Fruit fly (Drosophila melanogaster) whole organism, embryonic: ENCODE data around the gene CG31792.

Experiments used
- Abd-B ChIP-seq: fragments of 200-800 bp; sonication (Bioruptor generic); optimal IDR thresholded peaks from 2 replicates; lab custom pipeline; 2018; ENCODE audit warnings: missing biosample characterization, mild to moderate bottlenecking, missing genetic modification characterization, moderate library complexity
- Adf1 ChIP-seq: fragments of 200-800 bp; sonication (Bioruptor generic); IDR thresholded peaks from 2 replicates; pipeline ENCODE4 v1.3.6; 2022; ENCODE audit warnings: missing biosample characterization, missing genetic modification characterization
- B-H2 ChIP-seq: fragments of 200-800 bp; sonication (Bioruptor generic); optimal IDR thresholded peaks from 2 replicates; lab custom pipeline; 2018; ENCODE audit warnings: missing biosample characterization, mild to moderate bottlenecking, missing genetic modification characterization
- CG10543 ChIP-seq: fragments of 200-800 bp; sonication (Bioruptor generic); optimal IDR thresholded peaks from 3 replicates; lab custom pipeline; 2017; ENCODE audit warnings: missing biosample characterization, mild to moderate bottlenecking, missing genetic modification characterization, moderate library complexity
- CG12104 ChIP-seq: fragments of 200-800 bp; sonication (Bioruptor generic); optimal IDR thresholded peaks from 3 replicates; lab custom pipeline; 2016; ENCODE audit warnings: missing biosample characterization, missing genetic modification characterization
- CG1233 ChIP-seq: fragments of 200-800 bp; sonication (Bioruptor generic); optimal IDR thresholded peaks from 4 replicates; lab custom pipeline; 2018; ENCODE audit warnings: missing biosample characterization, mild to moderate bottlenecking, missing genetic modification characterization
- CG13894 ChIP-seq: fragments of 200-800 bp; sonication (Bioruptor generic); optimal IDR thresholded peaks from 3 replicates; lab custom pipeline; 2018; ENCODE audit warnings: missing biosample characterization, mild to moderate bottlenecking, missing genetic modification characterization, moderate library complexity
- CG14860 ChIP-seq: fragments of 200-800 bp; sonication (Bioruptor generic); IDR thresholded peaks from 3 replicates; pipeline ENCODE4 v1.3.6; 2022; ENCODE audit warnings: missing biosample characterization, missing genetic modification characterization; ENCODE audit not compliant: partially characterized antibody
- CG17385 ChIP-seq: fragments of 200-800 bp; sonication (Bioruptor generic); optimal IDR thresholded peaks from 3 replicates; lab custom pipeline; 2018; ENCODE audit warnings: missing biosample characterization, mild to moderate bottlenecking, missing genetic modification characterization
- CG18262 ChIP-seq: fragments of 200-800 bp; optimal IDR thresholded peaks from 3 replicates; lab custom pipeline; 2019; ENCODE audit warnings: missing biosample characterization, mild to moderate bottlenecking, missing genetic modification characterization, moderate library complexity
- CG18476 ChIP-seq: fragments of 200-800 bp; sonication (Bioruptor generic); optimal IDR thresholded peaks from 2 replicates; lab custom pipeline; 2016; ENCODE audit warnings: missing biosample characterization, mild to moderate bottlenecking, missing genetic modification characterization
- CG2116 ChIP-seq: fragments of 200-800 bp; sonication (Bioruptor generic); optimal IDR thresholded peaks from 3 replicates; lab custom pipeline; 2018; ENCODE audit warnings: missing biosample characterization, mild to moderate bottlenecking, missing genetic modification characterization
- CG2678 ChIP-seq: fragments of 200-800 bp; sonication (Bioruptor generic); optimal IDR thresholded peaks from 3 replicates; lab custom pipeline; 2019; ENCODE audit warnings: missing biosample characterization, mild to moderate bottlenecking, missing genetic modification characterization, moderate library complexity
- CG2889 ChIP-seq: fragments of 200-800 bp; sonication (Bioruptor generic); IDR thresholded peaks from 3 replicates; pipeline ENCODE4 v1.3.6; 2022; ENCODE audit warnings: missing biosample characterization, missing genetic modification characterization
- CG3281 ChIP-seq: fragments of 200-800 bp; sonication (Bioruptor generic); optimal IDR thresholded peaks from 3 replicates; lab custom pipeline; 2017; ENCODE audit warnings: missing biosample characterization, mild to moderate bottlenecking, missing genetic modification characterization
- CG3726 ChIP-seq: fragments of 200-800 bp; sonication (Bioruptor generic); IDR thresholded peaks from 3 replicates; pipeline ENCODE4, ENCODE4 v1.3.6; 2022; ENCODE audit warnings: missing biosample characterization, missing genetic modification characterization
- CG3847 ChIP-seq: fragments of 200-800 bp; sonication (Bioruptor generic); IDR thresholded peaks from 2 replicates; pipeline ENCODE4 v1.3.6; 2022; ENCODE audit warnings: missing biosample characterization, missing genetic modification characterization
- CG4328 ChIP-seq: fragments of 200-800 bp; sonication (Bioruptor generic); optimal IDR thresholded peaks from 3 replicates; lab custom pipeline; 2017; ENCODE audit warnings: missing biosample characterization, missing genetic modification reagents, missing genetic modification characterization
- CG4404 ChIP-seq: fragments of 200-800 bp; sonication (Bioruptor generic); IDR thresholded peaks from 2 replicates; pipeline ENCODE4 v1.3.6; 2022; ENCODE audit warnings: missing biosample characterization, missing genetic modification characterization
- CG7556 ChIP-seq: fragments of 200-800 bp; sonication (Bioruptor generic); optimal IDR thresholded peaks from 2 replicates; lab custom pipeline; 2017; ENCODE audit warnings: missing biosample characterization, mild to moderate bottlenecking, missing genetic modification characterization
- CG8944 ChIP-seq: fragments of 200-800 bp; sonication (Bioruptor generic); optimal IDR thresholded peaks from 3 replicates; lab custom pipeline; 2016; ENCODE audit warnings: missing biosample characterization, missing genetic modification characterization
- Dbx ChIP-seq: fragments of 200-800 bp; sonication (Bioruptor generic); IDR thresholded peaks from 3 replicates; pipeline ENCODE4 v1.3.6; 2022; ENCODE audit warnings: missing biosample characterization, missing genetic modification characterization
- Doc3 ChIP-seq: fragments of 200-800 bp; sonication (Bioruptor generic); IDR thresholded peaks from 3 replicates; pipeline ENCODE4 v1.3.6; 2022; ENCODE audit warnings: missing biosample characterization, missing genetic modification characterization; ENCODE audit not compliant: partially characterized antibody
- Gsc ChIP-seq: fragments of 200-800 bp; sonication (Bioruptor generic); IDR thresholded peaks from 2 replicates; pipeline ENCODE4 v1.3.6; 2022; ENCODE audit warnings: missing biosample characterization, missing genetic modification characterization
- Hey ChIP-seq: fragments of 200-800 bp; sonication (Bioruptor generic); optimal IDR thresholded peaks from 3 replicates; lab custom pipeline; 2018; ENCODE audit warnings: missing biosample characterization, mild to moderate bottlenecking, missing genetic modification characterization
- HmgD ChIP-seq: fragments of 200-800 bp; sonication (Bioruptor generic); optimal IDR thresholded peaks from 3 replicates; lab custom pipeline; 2016; ENCODE audit warnings: missing biosample characterization, missing genetic modification characterization
- Hr39 ChIP-seq: fragments of >200 bp; optimal IDR thresholded peaks from 2 replicates; lab custom pipeline; 2017
- Med ChIP-seq: fragments of 200-800 bp; sonication (Bioruptor generic); peaks from one replicate; lab custom pipeline; 2016; ENCODE audit warnings: missing biosample characterization, missing genetic modification characterization, mild to moderate bottlenecking, inconsistent platforms, moderate library complexity
- Meics ChIP-seq: fragments of 200-800 bp; sonication (Bioruptor generic); optimal IDR thresholded peaks from 2 replicates; lab custom pipeline; 2017; ENCODE audit warnings: missing biosample characterization, mild to moderate bottlenecking, missing genetic modification characterization
- YL-1 ChIP-seq: fragments of 200-800 bp; sonication (Bioruptor generic); optimal IDR thresholded peaks from 3 replicates; lab custom pipeline; 2017; ENCODE audit warnings: missing biosample characterization, mild to moderate bottlenecking, missing genetic modification characterization
- abd-A ChIP-seq: fragments of 200-800 bp; sonication (Bioruptor generic); optimal IDR thresholded peaks from 3 replicates; lab custom pipeline; 2019; ENCODE audit warnings: missing biosample characterization, mild to moderate bottlenecking, missing genetic modification characterization, moderate library complexity
- ash1 ChIP-seq: fragments of 200-800 bp; sonication (Bioruptor generic); optimal IDR thresholded peaks from 2 replicates; lab custom pipeline; 2018; ENCODE audit warnings: missing biosample characterization, mild to moderate bottlenecking, missing genetic modification characterization
- br ChIP-seq: fragments of >200 bp; optimal IDR thresholded peaks from 2 replicates; lab custom pipeline; 2017
- ci ChIP-seq: fragments of 200-800 bp; sonication (Bioruptor generic); IDR thresholded peaks from 3 replicates; pipeline ENCODE4 v1.3.6; 2022; ENCODE audit warnings: missing biosample characterization, missing genetic modification characterization
- crol ChIP-seq: fragments of 200-800 bp; sonication (Bioruptor generic); IDR thresholded peaks from 2 replicates; pipeline ENCODE4 v1.3.6; 2022; ENCODE audit warnings: missing biosample characterization, missing genetic modification characterization
- cwo ChIP-seq: fragments of 200-800 bp; sonication (Bioruptor generic); optimal IDR thresholded peaks from 3 replicates; lab custom pipeline; 2017; ENCODE audit warnings: missing biosample characterization, missing genetic modification characterization, mild to moderate bottlenecking, moderate library complexity, missing genetic modification reagents
- esg ChIP-seq: fragments of 200-800 bp; sonication (Bioruptor generic); conservative IDR thresholded peaks from 2 replicates; pipeline ENCODE4 v1.3.6; 2022; ENCODE audit warnings: missing biosample characterization, missing genetic modification characterization
- lab ChIP-seq: fragments of 200-800 bp; sonication (Bioruptor generic); optimal IDR thresholded peaks from 3 replicates; lab custom pipeline; 2017; ENCODE audit warnings: missing biosample characterization, missing genetic modification characterization, mild to moderate bottlenecking, moderate library complexity, missing genetic modification reagents
- lilli ChIP-seq: fragments of 200-800 bp; sonication (Bioruptor generic); optimal IDR thresholded peaks from 3 replicates; lab custom pipeline; 2016; ENCODE audit warnings: missing biosample characterization, missing genetic modification characterization
- mirr ChIP-seq: fragments of 200-800 bp; sonication (Bioruptor generic); optimal IDR thresholded peaks from 3 replicates; lab custom pipeline; 2018; ENCODE audit warnings: missing biosample characterization, mild to moderate bottlenecking, missing genetic modification characterization
- nerfin-1 ChIP-seq: fragments of 200-800 bp; sonication (Bioruptor generic); optimal IDR thresholded peaks from 3 replicates; lab custom pipeline; 2019; ENCODE audit warnings: missing biosample characterization, mild to moderate bottlenecking, missing genetic modification characterization, moderate library complexity
- otp ChIP-seq: fragments of 200-800 bp; sonication (Bioruptor generic); IDR thresholded peaks from 3 replicates; pipeline ENCODE4, ENCODE4 v1.3.6; 2022; ENCODE audit warnings: missing biosample characterization, missing genetic modification characterization
- sens ChIP-seq: fragments of 200-800 bp; sonication (Bioruptor generic); peaks from one replicate; lab custom pipeline; 2016; ENCODE audit warnings: missing biosample characterization, missing genetic modification characterization
- sob ChIP-seq: fragments of 200-800 bp; sonication (Bioruptor generic); IDR thresholded peaks from 2 replicates; pipeline ENCODE4 v1.3.6; 2022; ENCODE audit warnings: missing biosample characterization, missing genetic modification characterization
- tgo ChIP-seq: fragments of 200-800 bp; sonication (Bioruptor generic); IDR thresholded peaks from 3 replicates; pipeline ENCODE4 v1.3.6; 2022; ENCODE audit warnings: missing biosample characterization, missing genetic modification characterization
- vnd ChIP-seq: fragments of 200-800 bp; sonication (Bioruptor generic); IDR thresholded peaks from 3 replicates; pipeline ENCODE4 v1.3.6; 2022; ENCODE audit warnings: missing biosample characterization, missing genetic modification characterization; ENCODE audit not compliant: partially characterized antibody
- zen2 ChIP-seq: fragments of 200-800 bp; sonication (Bioruptor generic); IDR thresholded peaks from 3 replicates; pipeline ENCODE4 v1.3.6; 2022; ENCODE audit warnings: missing biosample characterization, missing genetic modification characterization; ENCODE audit not compliant: partially characterized antibody

The CG31792 gene

DNA sequence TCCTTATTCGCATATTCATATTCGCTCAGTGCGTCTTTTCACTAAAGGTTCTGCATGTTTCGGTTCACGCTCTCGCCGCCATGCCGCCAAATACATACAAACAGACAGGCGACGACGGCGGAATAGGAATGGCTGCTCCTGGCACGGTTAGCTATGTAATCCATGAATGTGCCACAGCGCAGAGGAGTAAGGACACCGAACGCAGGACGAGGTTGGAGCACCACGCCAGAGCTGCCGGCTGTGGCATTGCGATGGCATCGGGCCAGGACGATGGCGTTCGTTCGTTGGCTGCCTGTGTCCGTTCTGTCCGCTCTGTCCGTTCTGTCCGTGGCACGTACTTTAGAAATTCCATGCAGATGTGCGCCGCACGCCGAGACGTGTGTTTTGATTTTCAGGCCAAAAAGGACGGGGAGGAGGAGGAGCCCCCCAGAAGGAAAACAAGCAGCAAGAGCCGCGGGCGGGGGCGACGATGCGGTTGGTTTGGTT, 17.7 kb downstream of the CG31792 start (continued):
- TF ChIP-seq CG1233 (no peak), Dbx (GFP tag; lab: Robert Waterston, UW) (no peak), ash1 (GFP tag; lab: Kevin White, UChicago) (no peak), CG18476 (GFP tag; lab: Kevin White, UChicago) (peak; percentile 0), Gsc (GFP tag; lab: Robert Waterston, UW) (no peak), CG14860 (no peak), Meics (GFP tag; lab: Kevin White, UChicago) (peak; percentile 40), CG2889 (0 out of 3 replicates have a peak, but pooled peaks have one; percentile 10), br (lab: Kevin White, UChicago) (no peak), CG18262 (tag; lab: Kevin White, UChicago) (no peak), CG2116 (GFP tag; lab: Kevin White, UChicago) (no peak), CG17385 (GFP tag; lab: Kevin White, UChicago) (no peak), CG2678 (tag; lab: Kevin White, UChicago) (no peak), CG4404 (GFP tag; lab: Robert Waterston, UW) (no peak), CG8944 (GFP tag; lab: Kevin White, UChicago) (no peak), YL-1 (GFP tag; lab: Kevin White, UChicago) (no peak), CG4328 (no peak), B-H2 (GFP tag; lab: Kevin White, UChicago) (no peak), lab (GFP tag; lab: Kevin White, UChicago) (peak; percentile 38), tgo (GFP tag; lab: Robert Waterston, UW) (no peak), vnd (GFP tag; lab: Robert Waterston, UW) (no peak), otp (GFP tag; lab: Robert Waterston, UW) (no peak), Abd-B (GFP tag; lab: Kevin White, UChicago) (no peak), Hr39 (lab: Kevin White, UChicago) (no peak), sob (0 out of 2 replicates have a peak, but pooled peaks have one; percentile 2), crol (GFP tag; lab: Robert Waterston, UW) (peak; percentile 82), CG7556 (GFP tag; lab: Kevin White, UChicago) (peak; percentile 53), lilli (GFP tag; lab: Kevin White, UChicago) (peak; percentile 24), esg (GFP tag; lab: Robert Waterston, UW) (0 out of 2 replicates have a peak, but pooled peaks have one; percentile 2), abd-A (tag; lab: Kevin White, UChicago) (peak; percentile 5), sens (GFP tag; lab: Kevin White, UChicago) (no peak), CG12104 (GFP tag; lab: Kevin White, UChicago) (peak; percentile 31)

DNA sequence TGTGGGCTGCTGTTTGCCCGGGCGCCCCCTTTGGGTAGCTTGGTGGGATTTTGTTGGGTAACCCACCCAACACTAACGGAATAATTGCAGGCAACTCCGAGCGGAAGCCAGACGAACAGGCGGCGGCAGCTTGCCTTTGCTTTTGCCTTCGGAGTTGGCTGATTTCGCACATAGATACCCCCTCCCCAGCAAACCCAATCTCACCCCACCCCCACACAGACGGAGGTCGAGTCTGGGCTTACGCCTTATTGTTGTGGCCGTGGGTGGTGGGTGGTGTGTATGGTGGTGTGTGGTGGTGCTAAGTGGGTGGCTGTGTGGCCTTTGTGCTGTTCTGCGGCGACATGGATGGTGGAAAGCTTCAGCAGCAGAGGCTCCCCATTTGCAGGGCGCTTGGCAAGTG, 18.4 kb downstream of the CG31792 start:
- TF ChIP-seq mirr (GFP tag; lab: Kevin White, UChicago), result peak; percentile 37
- no peak for TF ChIP-seq cwo (GFP tag; lab: Kevin White, UChicago)
- TF ChIP-seq Hey (tag; lab: Kevin White, UChicago), result peak; percentile 96
- TF ChIP-seq YL-1 (GFP tag; lab: Kevin White, UChicago), result no peak
- peak; percentile 49 for TF ChIP-seq CG13894 (tag; lab: Kevin White, UChicago)
- peak; percentile 34; the same call in 1 of the 3 replicates for TF ChIP-seq zen2 (GFP tag; lab: Robert Waterston, UW)
- TF ChIP-seq Adf1 (GFP tag; lab: Robert Waterston, UW), result peak; percentile 7; the same call in 1 of the 2 replicates
- TF ChIP-seq CG12104 (GFP tag; lab: Kevin White, UChicago), result no peak
- no peak for TF ChIP-seq CG3726 (GFP tag; lab: Robert Waterston, UW)
- TF ChIP-seq HmgD (GFP tag; lab: Kevin White, UChicago), result no peak
- TF ChIP-seq Doc3, result no peak
- 0 out of 2 replicates have a peak, but pooled peaks have one; percentile 10 for TF ChIP-seq CG3847 (GFP tag; lab: Robert Waterston, UW)
- peak; percentile 66 for TF ChIP-seq CG10543 (GFP tag; lab: Kevin White, UChicago)
- TF ChIP-seq CG3281, result no peak
- peak; percentile 54 for TF ChIP-seq Med (GFP tag; lab: Kevin White, UChicago)
- peak; percentile 91 for TF ChIP-seq abd-A (tag; lab: Kevin White, UChicago)
- TF ChIP-seq ci (GFP tag; lab: Robert Waterston, UW), result 0 out of 3 replicates have a peak, but pooled peaks have one; percentile 7
- no peak for TF ChIP-seq CG18476 (GFP tag; lab: Kevin White, UChicago)
- TF ChIP-seq nerfin-1 (tag; lab: Kevin White, UChicago), result no peak
- TF ChIP-seq, all 482 proteins: peak for 10
